Worm (Caenorhabditis elegans) whole organism, late embryonic: ENCODE results near the gene pmp-2.

Experiments
- C08G9.2 ChIP-seq: sonication (generic microtip); optimal IDR thresholded peaks from 2 replicates; lab custom pipeline; 2016; ENCODE audit warnings: mild to moderate bottlenecking, missing genetic modification characterization, moderate library complexity, missing compliant biosample characterization
- F13H6.1 ChIP-seq: sonication (generic microtip); optimal IDR thresholded peaks from 2 replicates; lab custom pipeline; 2016; ENCODE audit warnings: missing genetic modification characterization, missing compliant biosample characterization
- K09A11.1 ChIP-seq: sonication (generic microtip); optimal IDR thresholded peaks from 2 replicates; lab custom pipeline; 2017; ENCODE audit warnings: antibody characterized with exemption, mild to moderate bottlenecking, missing genetic modification characterization, missing compliant biosample characterization; ENCODE audit not compliant: insufficient read depth
- T23F11.4 ChIP-seq: fragments of 200-800 bp; sonication (Bioruptor generic); optimal IDR thresholded peaks from 2 replicates; lab custom pipeline; 2018; ENCODE audit warnings: mild to moderate bottlenecking, missing genetic modification characterization, missing compliant biosample characterization
- Y22D7AL.16 ChIP-seq: sonication (generic microtip); optimal IDR thresholded peaks from 2 replicates; lab custom pipeline; 2016; ENCODE audit warnings: missing genetic modification characterization, missing compliant biosample characterization
- ahr-1 ChIP-seq: sonication (generic microtip); optimal IDR thresholded peaks from 2 replicates; lab custom pipeline; 2016; ENCODE audit warnings: missing genetic modification characterization, missing compliant biosample characterization
- ama-1 ChIP-seq: fragments of 150-350 bp; optimal IDR thresholded peaks from 2 replicates; lab custom pipeline; 2014
- ceh-18 ChIP-seq: sonication (generic microtip); optimal IDR thresholded peaks from 2 replicates; lab custom pipeline; 2016; ENCODE audit warnings: missing genetic modification characterization, missing compliant biosample characterization
- ceh-30 ChIP-seq: fragments of 150-350 bp; optimal IDR thresholded peaks from 2 replicates; lab custom pipeline; 2014; ENCODE audit warnings: missing biosample characterization, missing genetic modification characterization
- ceh-31 ChIP-seq: sonication (generic microtip); optimal IDR thresholded peaks from 2 replicates; lab custom pipeline; 2016; ENCODE audit warnings: missing genetic modification characterization, missing compliant biosample characterization
- ceh-34 ChIP-seq: sonication (generic microtip); optimal IDR thresholded peaks from 2 replicates; lab custom pipeline; 2016; ENCODE audit warnings: mild to moderate bottlenecking, missing genetic modification characterization, missing compliant biosample characterization
- ceh-45 ChIP-seq: fragments of 200-800 bp; sonication (Bioruptor generic); IDR thresholded peaks from 2 replicates; pipeline ENCODE4 v1.3.6; 2022; ENCODE audit warnings: missing genetic modification reagents, missing genetic modification characterization, missing compliant biosample characterization
- ceh-6 ChIP-seq: fragments of 200-800 bp; sonication (Bioruptor generic); optimal IDR thresholded peaks from 2 replicates; lab custom pipeline; 2018; ENCODE audit warnings: mild to moderate bottlenecking, missing genetic modification characterization, missing compliant biosample characterization
- che-1 ChIP-seq: sonication (generic microtip); optimal IDR thresholded peaks from 2 replicates; lab custom pipeline; 2016; ENCODE audit warnings: mild to moderate bottlenecking, missing genetic modification characterization, missing compliant biosample characterization
- elt-2 ChIP-seq: sonication (generic microtip); optimal IDR thresholded peaks from 2 replicates; lab custom pipeline; 2016; ENCODE audit warnings: missing genetic modification reagents, missing genetic modification characterization, missing compliant biosample characterization
- ets-4 ChIP-seq: sonication (generic microtip); optimal IDR thresholded peaks from 2 replicates; lab custom pipeline; 2016; ENCODE audit warnings: missing genetic modification characterization, missing compliant biosample characterization
- fax-1 ChIP-seq: sonication (generic microtip); optimal IDR thresholded peaks from 2 replicates; lab custom pipeline; 2016; ENCODE audit warnings: missing genotype, missing genetic modification characterization, missing compliant biosample characterization
- gmeb-2 ChIP-seq: sonication (generic microtip); optimal IDR thresholded peaks from 2 replicates; lab custom pipeline; 2016; ENCODE audit warnings: missing genetic modification characterization, inconsistent platforms, missing compliant biosample characterization
- hlh-13 ChIP-seq: fragments of 200-800 bp; sonication (Bioruptor generic); optimal IDR thresholded peaks from 2 replicates; lab custom pipeline; 2018; ENCODE audit warnings: mild to moderate bottlenecking, missing genetic modification characterization, missing compliant biosample characterization
- hlh-15 ChIP-seq: sonication (generic microtip); optimal IDR thresholded peaks from 2 replicates; lab custom pipeline; 2016; ENCODE audit warnings: missing genetic modification characterization, missing compliant biosample characterization
- hlh-30 ChIP-seq: sonication (generic microtip); optimal IDR thresholded peaks from 2 replicates; lab custom pipeline; 2017; ENCODE audit warnings: antibody characterized with exemption, missing genetic modification characterization, missing compliant biosample characterization; ENCODE audit not compliant: insufficient read depth
- lim-6 ChIP-seq: sonication (generic microtip); optimal IDR thresholded peaks from 2 replicates; lab custom pipeline; 2016; ENCODE audit warnings: missing genetic modification characterization, missing compliant biosample characterization
- lin-11 ChIP-seq: fragments of 200-800 bp; sonication (Bioruptor generic); optimal IDR thresholded peaks from 2 replicates; lab custom pipeline; 2018; ENCODE audit warnings: mild to moderate bottlenecking, missing genetic modification characterization, missing compliant biosample characterization
- nhr-11 ChIP-seq: fragments of 150-350 bp; optimal IDR thresholded peaks from 2 replicates; lab custom pipeline; 2014; ENCODE audit warnings: missing biosample characterization, missing genetic modification characterization
- nhr-232 ChIP-seq: sonication (generic microtip); optimal IDR thresholded peaks from 2 replicates; lab custom pipeline; 2016; ENCODE audit warnings: missing genetic modification characterization, missing compliant biosample characterization
- npax-4 ChIP-seq: sonication (generic microtip); optimal IDR thresholded peaks from 2 replicates; lab custom pipeline; 2016; ENCODE audit warnings: missing genetic modification characterization, missing compliant biosample characterization
- odd-2 ChIP-seq: sonication (generic microtip); optimal IDR thresholded peaks from 2 replicates; lab custom pipeline; 2017; ENCODE audit warnings: antibody characterized with exemption, mild to moderate bottlenecking, missing genetic modification characterization, missing compliant biosample characterization
- pag-3 ChIP-seq: sonication (generic microtip); optimal IDR thresholded peaks from 2 replicates; lab custom pipeline; 2016; ENCODE audit warnings: missing compliant biosample characterization, missing genetic modification characterization, borderline replicate concordance
- sdc-2 ChIP-seq: sonication (generic microtip); optimal IDR thresholded peaks from 2 replicates; lab custom pipeline; 2016; ENCODE audit warnings: missing genotype, missing genetic modification characterization, missing compliant biosample characterization
- sox-4 ChIP-seq: sonication (generic microtip); optimal IDR thresholded peaks from 2 replicates; lab custom pipeline; 2017; ENCODE audit warnings: mild to moderate bottlenecking, missing genetic modification characterization, inconsistent platforms, missing compliant biosample characterization
- tbx-2 ChIP-seq: sonication (generic microtip); optimal IDR thresholded peaks from 2 replicates; lab custom pipeline; 2016; ENCODE audit warnings: missing genetic modification characterization, missing compliant biosample characterization
- ttx-3 ChIP-seq: sonication (generic microtip); optimal IDR thresholded peaks from 2 replicates; lab custom pipeline; 2016; ENCODE audit warnings: missing genetic modification reagents, missing genetic modification characterization, missing compliant biosample characterization
- unc-3 ChIP-seq, 2 experiments: fragments of 200-800 bp in 1 of 2; sonication (Bioruptor generic) in 1 of 2; sonication (generic microtip) in 1 of 2; conservative IDR thresholded peaks in 1 of 2; optimal IDR thresholded peaks in 1 of 2; 2 replicates each; pipeline versions ENCODE4 v1.3.6 to Lab custom; 2016 to 2022; ENCODE audit warnings: missing compliant biosample characterization in 2 of 2, missing genetic modification characterization in 2 of 2, missing genetic modification reagents in 1 of 2
- unc-55 ChIP-seq: sonication (generic microtip); optimal IDR thresholded peaks from 2 replicates; lab custom pipeline; 2017; ENCODE audit warnings: missing biosample characterization, missing genetic modification reagents, missing genetic modification characterization
- unc-86 ChIP-seq: sonication (generic microtip); optimal IDR thresholded peaks from 2 replicates; lab custom pipeline; 2016; ENCODE audit warnings: missing genetic modification characterization, missing compliant biosample characterization
- ztf-16 ChIP-seq: sonication (generic microtip); optimal IDR thresholded peaks from 2 replicates; lab custom pipeline; 2017; ENCODE audit warnings: missing genetic modification characterization, missing compliant biosample characterization

Gene pmp-2

ce11 chrII:6900708-6901107 lies 13.1 kb upstream of the pmp-2 start:
- TF ChIP-seq sdc-2 (tag; lab: Kevin White, UChicago), result no peak
- no peak for TF ChIP-seq ztf-16
- no peak for TF ChIP-seq unc-86 (tag; lab: Kevin White, UChicago)
- no peak for TF ChIP-seq T23F11.4
- TF ChIP-seq lim-6 (tag; lab: Kevin White, UChicago), result no peak
- TF ChIP-seq hlh-13 (GFP tag; lab: Kevin White, UChicago), result no peak
- no peak for TF ChIP-seq elt-2 (tag; lab: Kevin White, UChicago)
- TF ChIP-seq ahr-1 (tag; lab: Kevin White, UChicago), result no peak
- no peak for TF ChIP-seq tbx-2 (tag; lab: Kevin White, UChicago)
- no peak for TF ChIP-seq unc-55
- TF ChIP-seq ets-4, result no peak
- TF ChIP-seq ceh-6 (GFP tag; lab: Kevin White, UChicago), result no peak

ce11 chrII:6898017-6898779 lies 10.6 kb upstream of the pmp-2 start, which contains the start of gene hrpl-1:
Gene hrpl-1 (plus strand): TSS chrII:6898729.
- TF ChIP-seq tbx-2 (tag; lab: Kevin White, UChicago) (peak; percentile 46), nhr-11 (tag; lab: Kevin White, UChicago) (no peak), npax-4 (tag; lab: Kevin White, UChicago) (peak; percentile 27), ceh-18 (no peak), C08G9.2 (peak; percentile 19), fax-1 (tag; lab: Kevin White, UChicago) (peak; percentile 28), ztf-16 (peak; percentile 3), hlh-13 (GFP tag; lab: Kevin White, UChicago) (no peak), che-1 (peak; percentile 43), ceh-45 (GFP tag; lab: Robert Waterston, UW) (0 out of 2 replicates have a peak, but pooled peaks have one; percentile 60), unc-3 (GFP tag; conservative IDR thresholded peaks at IDR 0.05; lab: Robert Waterston, UW) (no peak), unc-3 (tag; optimal IDR thresholded peaks at IDR 0.05; lab: Kevin White, UChicago) (no peak), elt-2 (tag; lab: Kevin White, UChicago) (peak; percentile 9), lin-11 (tag; lab: Kevin White, UChicago) (peak; percentile 1), K09A11.1 (peak; percentile 5), hlh-15 (tag; lab: Kevin White, UChicago) (peak; percentile 22), Y22D7AL.16 (tag; lab: Kevin White, UChicago) (no peak), sox-4 (tag; lab: Kevin White, UChicago) (peak; percentile 45), nhr-232 (tag; lab: Kevin White, UChicago) (peak; percentile 30), ttx-3 (tag; lab: Kevin White, UChicago) (peak; percentile 1)
- TF ChIP-seq, all 69 proteins: peak for 14

- TF ChIP-seq ceh-31 (tag; lab: Kevin White, UChicago) (no peak), lin-11 (tag; lab: Kevin White, UChicago) (no peak), sdc-2 (tag; lab: Kevin White, UChicago) (no peak), hlh-30 (tag; lab: Kevin White, UChicago) (no peak), ceh-30 (tag; lab: Kevin White, UChicago) (no peak), ama-1 (lab: Kevin White, UChicago) (no peak), unc-3 (GFP tag; conservative IDR thresholded peaks at IDR 0.05; lab: Robert Waterston, UW) (no peak), unc-3 (tag; optimal IDR thresholded peaks at IDR 0.05; lab: Kevin White, UChicago) (no peak), pag-3 (no peak)
Measured at ce11 chrII:6897507-6897906, 9.9 kb upstream of the pmp-2 start, which contains the start of gene C44B7.11. Gene C44B7.11 (minus strand): TSS chrII:6897540.

ce11 chrII:6893589-6894245 lies 6.1 kb upstream of the pmp-2 start, which contains the start of gene adal-1:
Gene adal-1 (minus strand): TSS chrII:6893639.
- no peak for TF ChIP-seq ceh-34 (tag; lab: Kevin White, UChicago)
- no peak for TF ChIP-seq odd-2 (tag; lab: Kevin White, UChicago)
- TF ChIP-seq gmeb-2 (tag; lab: Kevin White, UChicago), result no peak
- no peak for TF ChIP-seq F13H6.1
- TF ChIP-seq, all 69 proteins: peak for 0
